Fruit fly (Drosophila melanogaster) whole organism, prepupa: ENCODE results near the gene ThrRS.

Experiments
- CG10631 ChIP-seq: fragments of 200-800 bp; sonication (Bioruptor generic); optimal IDR thresholded peaks from 2 replicates; lab custom pipeline; 2016; ENCODE audit warnings: missing biosample characterization, missing genetic modification characterization
- CG10669 ChIP-seq: fragments of 200-800 bp; sonication (Bioruptor generic); optimal IDR thresholded peaks from 3 replicates; lab custom pipeline; 2018; ENCODE audit warnings: missing biosample characterization, mild to moderate bottlenecking, missing genetic modification characterization, moderate library complexity
- CG11294 ChIP-seq: fragments of 200-800 bp; sonication (Bioruptor generic); IDR thresholded peaks from 2 replicates; pipeline ENCODE4 v1.3.6; 2022; ENCODE audit warnings: missing biosample characterization, missing genetic modification characterization
- CG11762 ChIP-seq: fragments of 200-800 bp; sonication (Bioruptor generic); optimal IDR thresholded peaks from 3 replicates; lab custom pipeline; 2016; ENCODE audit warnings: missing biosample characterization, missing genetic modification characterization; ENCODE audit not compliant: insufficient read depth
- CG11902 ChIP-seq: fragments of 200-800 bp; sonication (Bioruptor generic); optimal IDR thresholded peaks from 3 replicates; lab custom pipeline; 2016; ENCODE audit warnings: missing biosample characterization, missing genetic modification characterization
- CG15336 ChIP-seq: fragments of 200-800 bp; sonication (Bioruptor generic); IDR thresholded peaks from 2 replicates; pipeline ENCODE4 v1.3.6; 2022; ENCODE audit warnings: missing biosample characterization, missing genetic modification characterization
- CG1621 ChIP-seq: fragments of 200-800 bp; sonication (Bioruptor generic); optimal IDR thresholded peaks from 3 replicates; lab custom pipeline; 2018; ENCODE audit warnings: missing biosample characterization, mild to moderate bottlenecking, missing genetic modification characterization
- CG16779 ChIP-seq: fragments of 200-800 bp; sonication (Bioruptor generic); optimal IDR thresholded peaks from 3 replicates; lab custom pipeline; 2017; ENCODE audit warnings: missing biosample characterization, mild to moderate bottlenecking, missing genetic modification characterization
- CG3032 ChIP-seq: fragments of 200-800 bp; optimal IDR thresholded peaks from 2 replicates; lab custom pipeline; 2019; ENCODE audit warnings: missing biosample characterization, mild to moderate bottlenecking, missing genetic modification characterization, moderate library complexity
- CG31627 ChIP-seq: fragments of 200-800 bp; sonication (Bioruptor generic); optimal IDR thresholded peaks from 3 replicates; lab custom pipeline; 2016; ENCODE audit warnings: missing biosample characterization, missing genetic modification characterization
- CG32006 ChIP-seq: fragments of 200-800 bp; sonication (Bioruptor generic); optimal IDR thresholded peaks from 3 replicates; lab custom pipeline; 2017; ENCODE audit warnings: missing biosample characterization, mild to moderate bottlenecking, missing genetic modification characterization
- CG34406 ChIP-seq: fragments of 200-800 bp; sonication (Bioruptor generic); optimal IDR thresholded peaks from 3 replicates; lab custom pipeline; 2016; ENCODE audit warnings: missing biosample characterization, missing genetic modification characterization
- CG4318 ChIP-seq: fragments of 200-800 bp; sonication (Bioruptor generic); optimal IDR thresholded peaks from 3 replicates; lab custom pipeline; 2017; ENCODE audit warnings: missing biosample characterization, mild to moderate bottlenecking, missing genetic modification characterization
- CG6163 ChIP-seq: fragments of 200-800 bp; sonication (Bioruptor generic); IDR thresholded peaks from 3 replicates; pipeline ENCODE4 v1.3.6; 2022; ENCODE audit warnings: missing biosample characterization, missing genetic modification characterization
- CG6276 ChIP-seq: fragments of 200-800 bp; sonication (Bioruptor generic); optimal IDR thresholded peaks from 2 replicates; lab custom pipeline; 2017; ENCODE audit warnings: missing biosample characterization, mild to moderate bottlenecking, missing genetic modification characterization
- CG6792 ChIP-seq: fragments of 200-800 bp; sonication (Bioruptor generic); optimal IDR thresholded peaks from 3 replicates; lab custom pipeline; 2016; ENCODE audit warnings: missing biosample characterization, missing genetic modification characterization
- CG6808 ChIP-seq: fragments of 200-800 bp; sonication (Bioruptor generic); optimal IDR thresholded peaks from 3 replicates; lab custom pipeline; 2017; ENCODE audit warnings: missing biosample characterization, missing genetic modification characterization, mild to moderate bottlenecking, moderate library complexity, missing genetic modification reagents
- CG7368 ChIP-seq: fragments of 200-800 bp; sonication (Bioruptor generic); optimal IDR thresholded peaks from 3 replicates; lab custom pipeline; 2016; ENCODE audit warnings: missing biosample characterization, missing genetic modification characterization
- CG8119 ChIP-seq: fragments of 200-800 bp; sonication (Bioruptor generic); IDR thresholded peaks from 3 replicates; pipeline ENCODE4 v1.3.6; 2022; ENCODE audit warnings: missing biosample characterization, missing genetic modification characterization
- CG8632 ChIP-seq: fragments of 200-800 bp; sonication (Bioruptor generic); optimal IDR thresholded peaks from 3 replicates; lab custom pipeline; 2016; ENCODE audit warnings: missing biosample characterization, missing genetic modification characterization
- CG9139 ChIP-seq: fragments of 200-800 bp; sonication (Bioruptor generic); optimal IDR thresholded peaks from 3 replicates; lab custom pipeline; 2017; ENCODE audit warnings: missing biosample characterization, mild to moderate bottlenecking, missing genetic modification characterization
- Eip75B ChIP-seq: fragments of 200-800 bp; sonication (Bioruptor generic); optimal IDR thresholded peaks from 3 replicates; lab custom pipeline; 2016; ENCODE audit warnings: missing biosample characterization, missing genetic modification characterization
- Eip78C ChIP-seq: fragments of 200-800 bp; sonication (Bioruptor generic); peaks from one replicate; lab custom pipeline; 2016; ENCODE audit warnings: missing biosample characterization, missing genetic modification characterization
- Eip93F ChIP-seq: fragments of 200-800 bp; sonication (Bioruptor generic); optimal IDR thresholded peaks from 2 replicates; lab custom pipeline; 2016; ENCODE audit warnings: missing biosample characterization, mild to moderate bottlenecking, missing genetic modification characterization
- Ets21C ChIP-seq: fragments of 200-800 bp; sonication (Bioruptor generic); optimal IDR thresholded peaks from 3 replicates; lab custom pipeline; 2016; ENCODE audit warnings: missing biosample characterization, missing genetic modification characterization
- Gug ChIP-seq: fragments of 200-800 bp; sonication (Bioruptor generic); IDR thresholded peaks from 2 replicates; pipeline ENCODE4 v1.3.6; 2022; ENCODE audit warnings: missing biosample characterization, missing genetic modification characterization
- Hr38 ChIP-seq: sonication (Bioruptor generic); optimal IDR thresholded peaks from 2 replicates; lab custom pipeline; 2016; ENCODE audit warnings: missing biosample characterization, missing genetic modification characterization
- Hr39 ChIP-seq: fragments of 200-800 bp; sonication (Bioruptor generic); optimal IDR thresholded peaks from 2 replicates; lab custom pipeline; 2016; ENCODE audit warnings: missing biosample characterization, missing genetic modification characterization
- Hr4 ChIP-seq: fragments of 200-800 bp; sonication (Bioruptor generic); optimal IDR thresholded peaks from 3 replicates; lab custom pipeline; 2016; ENCODE audit warnings: missing biosample characterization, missing genetic modification characterization
- OdsH ChIP-seq: fragments of 200-800 bp; sonication (Bioruptor generic); optimal IDR thresholded peaks from 3 replicates; lab custom pipeline; 2016; ENCODE audit warnings: missing biosample characterization, missing genetic modification characterization
- Smox ChIP-seq: fragments of 200-800 bp; sonication (Bioruptor generic); optimal IDR thresholded peaks from 3 replicates; lab custom pipeline; 2016; ENCODE audit warnings: missing biosample characterization, missing genetic modification characterization
- Sox102F ChIP-seq: fragments of 200-800 bp; sonication (Bioruptor generic); optimal IDR thresholded peaks from 2 replicates; lab custom pipeline; 2016; ENCODE audit warnings: missing biosample characterization, mild to moderate bottlenecking, missing genetic modification characterization
- Sox14 ChIP-seq: fragments of 200-800 bp; sonication (Bioruptor generic); optimal IDR thresholded peaks from 3 replicates; lab custom pipeline; 2016; ENCODE audit warnings: missing biosample characterization, missing genetic modification characterization
- Sox15 ChIP-seq: fragments of 200-800 bp; sonication (Bioruptor generic); optimal IDR thresholded peaks from 3 replicates; lab custom pipeline; 2016; ENCODE audit warnings: missing biosample characterization, missing genetic modification characterization
- achi ChIP-seq: fragments of 200-800 bp; sonication (Bioruptor generic); optimal IDR thresholded peaks from 3 replicates; lab custom pipeline; 2016; ENCODE audit warnings: missing biosample characterization, missing genetic modification characterization
- acj6 ChIP-seq: fragments of 200-800 bp; sonication (Bioruptor generic); optimal IDR thresholded peaks from 3 replicates; lab custom pipeline; 2016; ENCODE audit warnings: missing biosample characterization, missing genetic modification characterization
- cyc ChIP-seq: fragments of 200-800 bp; sonication (Bioruptor generic); optimal IDR thresholded peaks from 3 replicates; lab custom pipeline; 2016; ENCODE audit warnings: missing biosample characterization, missing genetic modification characterization
- dac ChIP-seq: fragments of 200-800 bp; sonication (Bioruptor generic); optimal IDR thresholded peaks from 2 replicates; lab custom pipeline; 2017; ENCODE audit warnings: missing biosample characterization, mild to moderate bottlenecking, missing genetic modification characterization
- dsx ChIP-seq: fragments of 200-800 bp; optimal IDR thresholded peaks from 3 replicates; lab custom pipeline; 2019; ENCODE audit warnings: missing biosample characterization, mild to moderate bottlenecking, missing genetic modification characterization, moderate library complexity; ENCODE audit not compliant: poor library complexity, severe bottlenecking
- esn ChIP-seq: fragments of 200-800 bp; sonication (Bioruptor generic); optimal IDR thresholded peaks from 2 replicates; lab custom pipeline; 2016; ENCODE audit warnings: missing biosample characterization, mild to moderate bottlenecking, missing genetic modification characterization, moderate library complexity
- fd59A ChIP-seq: fragments of 200-800 bp; sonication (Bioruptor generic); optimal IDR thresholded peaks from 2 replicates; lab custom pipeline; 2017; ENCODE audit warnings: missing biosample characterization, mild to moderate bottlenecking, missing genetic modification characterization, missing genetic modification reagents
- fd85E ChIP-seq: fragments of 200-800 bp; sonication (Bioruptor generic); optimal IDR thresholded peaks from 3 replicates; lab custom pipeline; 2016; ENCODE audit warnings: missing biosample characterization, missing genetic modification characterization
- fkh ChIP-seq: fragments of 200-800 bp; sonication (Bioruptor generic); optimal IDR thresholded peaks from 3 replicates; lab custom pipeline; 2017; ENCODE audit warnings: missing biosample characterization, mild to moderate bottlenecking, missing genetic modification characterization, moderate library complexity
- lz ChIP-seq: fragments of 200-800 bp; sonication (Bioruptor generic); optimal IDR thresholded peaks from 3 replicates; lab custom pipeline; 2016; ENCODE audit warnings: missing biosample characterization, missing genetic modification characterization
- net ChIP-seq: fragments of 200-800 bp; sonication (Bioruptor generic); optimal IDR thresholded peaks from 3 replicates; lab custom pipeline; 2016; ENCODE audit warnings: missing biosample characterization, missing genetic modification characterization
- pdm3 ChIP-seq: fragments of 200-800 bp; sonication (Bioruptor generic); optimal IDR thresholded peaks from 3 replicates; lab custom pipeline; 2016; ENCODE audit warnings: missing biosample characterization, missing genetic modification characterization
- salr ChIP-seq, 2 experiments: fragments of 200-800 bp; sonication (Bioruptor generic); optimal IDR thresholded peaks; 3 replicates each; lab custom pipeline; 2016 to 2018; ENCODE audit warnings: missing biosample characterization in 2 of 2, missing genetic modification characterization in 2 of 2, mild to moderate bottlenecking in 1 of 2
- ss ChIP-seq, 2 experiments: fragments of 200-800 bp; sonication (Bioruptor generic); optimal IDR thresholded peaks; 2 replicates in 1 of 2; 3 replicates in 1 of 2; lab custom pipeline; 2017 to 2018; ENCODE audit warnings: mild to moderate bottlenecking in 2 of 2, missing biosample characterization in 2 of 2, missing genetic modification characterization in 2 of 2, moderate library complexity in 1 of 2
- svp ChIP-seq: fragments of 200-800 bp; sonication (Bioruptor generic); peaks from one replicate; lab custom pipeline; 2016; ENCODE audit warnings: missing biosample characterization, missing genetic modification characterization
- topi ChIP-seq: fragments of 200-800 bp; sonication (Bioruptor generic); optimal IDR thresholded peaks from 3 replicates; lab custom pipeline; 2016; ENCODE audit warnings: missing biosample characterization, missing genetic modification characterization

Gene ThrRS

dm6 chr2L:12103231-12104210, at the start of gene ThrRS, which contains the start of gene Patsas:
TSS of gene ThrRS (plus strand) at chr2L:12103751.
TSS of gene Patsas (minus strand) at chr2L:12103285.
- TF ChIP-seq achi (GFP tag; lab: Kevin White, UChicago) = no peak
- TF ChIP-seq CG9139 = peak; percentile 54
- peak; percentile 83 for TF ChIP-seq CG31627 (GFP tag; lab: Kevin White, UChicago)
- peak; percentile 66 for TF ChIP-seq CG6792 (GFP tag; lab: Kevin White, UChicago)
- TF ChIP-seq Hr39 (GFP tag; lab: Kevin White, UChicago) = peak; percentile 82
- no peak for TF ChIP-seq Eip75B (GFP tag; lab: Kevin White, UChicago)
- TF ChIP-seq CG15336 = peak; percentile 85
- no peak for TF ChIP-seq Ets21C (GFP tag; lab: Kevin White, UChicago)
- TF ChIP-seq CG4318 (GFP tag; lab: Kevin White, UChicago) = no peak
- TF ChIP-seq lz (GFP tag; lab: Kevin White, UChicago) = peak; percentile 85
- TF ChIP-seq Eip93F (GFP tag; lab: Kevin White, UChicago) = peak; percentile 1
- TF ChIP-seq topi = peak; percentile 76
- peak; percentile 91 for TF ChIP-seq CG32006 (GFP tag; lab: Kevin White, UChicago)
- TF ChIP-seq CG11902 (GFP tag; lab: Kevin White, UChicago) = peak; percentile 73
- peak; percentile 93 for TF ChIP-seq Eip78C (GFP tag; lab: Kevin White, UChicago)
- no peak for TF ChIP-seq Hr4 (GFP tag; lab: Kevin White, UChicago)
- no peak for TF ChIP-seq CG10669
- TF ChIP-seq CG1621 (tag; lab: Kevin White, UChicago) = peak; percentile 53
- TF ChIP-seq fd85E (GFP tag; lab: Kevin White, UChicago) = no peak
- TF ChIP-seq CG3032 (tag; lab: Kevin White, UChicago) = peak; percentile 83
- no peak for TF ChIP-seq pdm3 (GFP tag; lab: Kevin White, UChicago)
- TF ChIP-seq cyc (GFP tag; lab: Kevin White, UChicago) = peak; percentile 82
- TF ChIP-seq CG8119 (GFP tag; lab: Robert Waterston, UW) = peak; percentile 83
- peak; percentile 56 for TF ChIP-seq CG7368 (GFP tag; lab: Kevin White, UChicago)
- TF ChIP-seq CG10631 (GFP tag; lab: Kevin White, UChicago) = no peak
- TF ChIP-seq fkh (GFP tag; lab: Kevin White, UChicago) = no peak
- no peak for TF ChIP-seq CG11762 (GFP tag; lab: Kevin White, UChicago)
- peak; percentile 59 for TF ChIP-seq CG16779 (tag; lab: Kevin White, UChicago)
- TF ChIP-seq CG11294 (GFP tag; lab: Robert Waterston, UW) = peak; percentile 68; the same call in 1 of the 2 replicates
- TF ChIP-seq salr (GFP tag; optimal IDR thresholded peaks at IDR 0.05; lab: Kevin White, UChicago) = peak in 1 of 2 experiments; percentile 49
- peak; percentile 78 for TF ChIP-seq CG34406
- no peak for TF ChIP-seq Sox102F (GFP tag; lab: Kevin White, UChicago)
- no peak for TF ChIP-seq Hr38 (GFP tag; lab: Kevin White, UChicago)
- peak; percentile 75 for TF ChIP-seq net (GFP tag; lab: Kevin White, UChicago)
- TF ChIP-seq OdsH = peak; percentile 87
- no peak for TF ChIP-seq CG8632
- TF ChIP-seq dsx (GFP tag; lab: Kevin White, UChicago) = no peak
- peak; percentile 81 for TF ChIP-seq Sox14
- peak; percentile 52 for TF ChIP-seq fd59A (GFP tag; lab: Kevin White, UChicago)
- peak; percentile 81 for TF ChIP-seq Gug (GFP tag; lab: Robert Waterston, UW)
- TF ChIP-seq acj6 (GFP tag; lab: Kevin White, UChicago) = peak; percentile 85
- no peak for TF ChIP-seq CG6276 (GFP tag; lab: Kevin White, UChicago)
- no peak for TF ChIP-seq svp (GFP tag; lab: Kevin White, UChicago)
- TF ChIP-seq Smox (GFP tag; lab: Kevin White, UChicago) = no peak
- peak; percentile 83 for TF ChIP-seq dac (GFP tag; lab: Kevin White, UChicago)
- peak; percentile 76 for TF ChIP-seq Sox15 (GFP tag; lab: Kevin White, UChicago)
- peak; percentile 71 for TF ChIP-seq CG6808 (GFP tag; lab: Kevin White, UChicago)
- peak; percentile 77; the same call in 1 of the 3 replicates for TF ChIP-seq CG6163 (GFP tag; lab: Robert Waterston, UW)
- peak; percentile 81 for TF ChIP-seq esn (GFP tag; lab: Kevin White, UChicago)
- TF ChIP-seq ss (GFP tag; optimal IDR thresholded peaks at IDR 0.05; lab: Kevin White, UChicago) = no peak
